Fruit fly (Drosophila melanogaster) whole organism, embryonic: ENCODE data around the gene Kr-h1.
A peak's percentile ranks its signal among the peaks of the same experiment; 100 is the strongest.

Experiments used
- Antp ChIP-seq: fragments of 200-800 bp; sonication (Bioruptor generic); optimal IDR thresholded peaks from 3 replicates; lab custom pipeline; 2016; ENCODE audit warnings: missing biosample characterization, missing genetic modification characterization
- B-H2 ChIP-seq: fragments of 200-800 bp; sonication (Bioruptor generic); optimal IDR thresholded peaks from 2 replicates; lab custom pipeline; 2018; ENCODE audit warnings: missing biosample characterization, mild to moderate bottlenecking, missing genetic modification characterization
- CG10274 ChIP-seq: fragments of 200-800 bp; sonication (Bioruptor generic); optimal IDR thresholded peaks from 3 replicates; lab custom pipeline; 2017; ENCODE audit warnings: missing biosample characterization, mild to moderate bottlenecking, missing genetic modification characterization
- CG10321 ChIP-seq: fragments of 200-800 bp; sonication (Bioruptor generic); IDR thresholded peaks from 2 replicates; pipeline ENCODE4 v1.3.6; 2022; ENCODE audit warnings: missing biosample characterization, missing genetic modification characterization
- CG11456 ChIP-seq: fragments of 200-800 bp; sonication (Bioruptor generic); IDR thresholded peaks from 3 replicates; pipeline ENCODE4 v1.3.6; 2022; ENCODE audit warnings: missing biosample characterization, missing genetic modification characterization
- CG11695 ChIP-seq: fragments of 200-800 bp; sonication (Bioruptor generic); IDR thresholded peaks from 3 replicates; pipeline ENCODE4 v1.3.6; 2022; ENCODE audit warnings: missing biosample characterization, missing genetic modification characterization
- CG13296 ChIP-seq: fragments of 200-800 bp; sonication (Bioruptor generic); optimal IDR thresholded peaks from 3 replicates; lab custom pipeline; 2018; ENCODE audit warnings: missing biosample characterization, mild to moderate bottlenecking, missing genetic modification characterization
- CG13775 ChIP-seq: fragments of 200-800 bp; sonication (Bioruptor generic); optimal IDR thresholded peaks from 3 replicates; lab custom pipeline; 2017; ENCODE audit warnings: missing biosample characterization, mild to moderate bottlenecking, missing genetic modification characterization
- CG14441 ChIP-seq: fragments of 200-800 bp; sonication (Bioruptor generic); IDR thresholded peaks from 2 replicates; pipeline ENCODE4 v1.3.6; 2022; ENCODE audit warnings: missing biosample characterization, missing genetic modification characterization
- CG1602 ChIP-seq: fragments of 200-800 bp; sonication (Bioruptor generic); optimal IDR thresholded peaks from 3 replicates; lab custom pipeline; 2016; ENCODE audit warnings: missing biosample characterization, missing genetic modification characterization
- CG17829 ChIP-seq: fragments of 200-800 bp; optimal IDR thresholded peaks from 2 replicates; lab custom pipeline; 2019; ENCODE audit warnings: missing biosample characterization, mild to moderate bottlenecking, missing genetic modification characterization, moderate library complexity
- CG17912 ChIP-seq: fragments of 200-800 bp; sonication (Bioruptor generic); optimal IDR thresholded peaks from 2 replicates; lab custom pipeline; 2018; ENCODE audit warnings: missing biosample characterization, mild to moderate bottlenecking, missing genetic modification characterization
- CG18764 ChIP-seq: fragments of 200-800 bp; sonication (Bioruptor generic); optimal IDR thresholded peaks from 3 replicates; lab custom pipeline; 2016; ENCODE audit warnings: missing biosample characterization, missing genetic modification characterization
- CG33213 ChIP-seq: fragments of 200-800 bp; sonication (Bioruptor generic); optimal IDR thresholded peaks from 3 replicates; lab custom pipeline; 2016; ENCODE audit warnings: missing biosample characterization, missing genetic modification characterization
- CG4282 ChIP-seq: fragments of 200-800 bp; sonication (Bioruptor generic); optimal IDR thresholded peaks from 2 replicates; lab custom pipeline; 2016; ENCODE audit warnings: missing biosample characterization, missing genetic modification characterization
- CG6254 ChIP-seq: fragments of 200-800 bp; sonication (Bioruptor generic); optimal IDR thresholded peaks from 3 replicates; lab custom pipeline; 2017; ENCODE audit warnings: mild to moderate bottlenecking, missing biosample characterization, missing genetic modification reagents, missing genetic modification characterization
- CG7745 ChIP-seq: fragments of 200-800 bp; sonication (Bioruptor generic); optimal IDR thresholded peaks from 2 replicates; lab custom pipeline; 2018; ENCODE audit warnings: missing biosample characterization, mild to moderate bottlenecking, missing genetic modification characterization, moderate library complexity
- CG7786 ChIP-seq: fragments of 200-800 bp; sonication (Bioruptor generic); optimal IDR thresholded peaks from 2 replicates; lab custom pipeline; 2016; ENCODE audit warnings: missing biosample characterization, missing genetic modification characterization
- CG7963 ChIP-seq: fragments of 200-800 bp; sonication (Bioruptor generic); IDR thresholded peaks from 3 replicates; pipeline ENCODE4 v1.3.6; 2022; ENCODE audit warnings: missing biosample characterization, missing genetic modification characterization; ENCODE audit not compliant: partially characterized antibody
- CG8089 ChIP-seq: fragments of 200-800 bp; sonication (Bioruptor generic); optimal IDR thresholded peaks from 3 replicates; lab custom pipeline; 2016; ENCODE audit warnings: missing biosample characterization, missing genetic modification characterization
- CG8478 ChIP-seq: fragments of >200 bp; optimal IDR thresholded peaks from 2 replicates; lab custom pipeline; 2018
- CG9727 ChIP-seq: fragments of 200-800 bp; sonication (Bioruptor generic); optimal IDR thresholded peaks from 3 replicates; lab custom pipeline; 2017; ENCODE audit warnings: missing biosample characterization, mild to moderate bottlenecking, missing genetic modification characterization
- Dad ChIP-seq: fragments of 200-800 bp; sonication (Bioruptor generic); optimal IDR thresholded peaks from 3 replicates; lab custom pipeline; 2016; ENCODE audit warnings: missing biosample characterization, missing genetic modification characterization
- Dref ChIP-seq: fragments of 200-800 bp; sonication (Bioruptor generic); IDR thresholded peaks from 2 replicates; pipeline ENCODE4 v1.3.6; 2022; ENCODE audit warnings: missing biosample characterization, missing genetic modification characterization
- Kr ChIP-seq: fragments of 200-800 bp; sonication (Bioruptor generic); optimal IDR thresholded peaks from 2 replicates; lab custom pipeline; 2017; ENCODE audit warnings: missing biosample characterization, mild to moderate bottlenecking, missing genetic modification characterization
- Nf-YA ChIP-seq: fragments of 200-800 bp; sonication (Bioruptor generic); IDR thresholded peaks from 2 replicates; pipeline ENCODE4 v1.3.6; 2022; ENCODE audit warnings: missing biosample characterization, missing genetic modification characterization
- Poxn ChIP-seq: fragments of 200-800 bp; sonication (Bioruptor generic); IDR thresholded peaks from 2 replicates; pipeline ENCODE4 v1.3.6; 2022; ENCODE audit warnings: missing biosample characterization, missing genetic modification characterization
- Sin3A ChIP-seq: fragments of >200 bp; optimal IDR thresholded peaks from 2 replicates; lab custom pipeline; 2018
- TFAM ChIP-seq: fragments of 200-800 bp; sonication (Bioruptor generic); optimal IDR thresholded peaks from 2 replicates; lab custom pipeline; 2017; ENCODE audit warnings: missing biosample characterization, missing genetic modification characterization, inconsistent platforms
- bcd ChIP-seq: fragments of 200-800 bp; sonication (Bioruptor generic); optimal IDR thresholded peaks from 2 replicates; lab custom pipeline; 2017; ENCODE audit warnings: missing biosample characterization, mild to moderate bottlenecking, missing genetic modification characterization
- ci ChIP-seq: fragments of 200-800 bp; sonication (Bioruptor generic); IDR thresholded peaks from 3 replicates; pipeline ENCODE4 v1.3.6; 2022; ENCODE audit warnings: missing biosample characterization, missing genetic modification characterization
- esg ChIP-seq: fragments of 200-800 bp; sonication (Bioruptor generic); conservative IDR thresholded peaks from 2 replicates; pipeline ENCODE4 v1.3.6; 2022; ENCODE audit warnings: missing biosample characterization, missing genetic modification characterization
- ewg ChIP-seq: fragments of 200-800 bp; sonication (Bioruptor generic); optimal IDR thresholded peaks from 3 replicates; lab custom pipeline; 2017; ENCODE audit warnings: mild to moderate bottlenecking, missing biosample characterization, missing genetic modification reagents, missing genetic modification characterization
- fd96Cb ChIP-seq: fragments of 200-800 bp; sonication (Bioruptor generic); optimal IDR thresholded peaks from 2 replicates; lab custom pipeline; 2018; ENCODE audit warnings: missing biosample characterization, mild to moderate bottlenecking, missing genetic modification characterization, moderate library complexity
- gro ChIP-seq: fragments of 200-800 bp; sonication (Bioruptor generic); optimal IDR thresholded peaks from 2 replicates; lab custom pipeline; 2016; ENCODE audit warnings: missing biosample characterization, missing genetic modification characterization
- gsb ChIP-seq: fragments of 200-800 bp; sonication (Bioruptor generic); IDR thresholded peaks from 2 replicates; pipeline ENCODE4 v1.3.6; 2022; ENCODE audit warnings: missing biosample characterization, missing genetic modification characterization
- insv ChIP-seq, 2 experiments: fragments of 200-800 bp; sonication (Bioruptor generic); optimal IDR thresholded peaks; 3 replicates each; lab custom pipeline; 2016 to 2018; ENCODE audit warnings: missing biosample characterization in 2 of 2, missing genetic modification characterization in 2 of 2
- mirr ChIP-seq: fragments of 200-800 bp; sonication (Bioruptor generic); optimal IDR thresholded peaks from 3 replicates; lab custom pipeline; 2018; ENCODE audit warnings: missing biosample characterization, mild to moderate bottlenecking, missing genetic modification characterization
- nau ChIP-seq: fragments of 200-800 bp; sonication (Bioruptor generic); optimal IDR thresholded peaks from 3 replicates; lab custom pipeline; 2017; ENCODE audit warnings: missing biosample characterization, mild to moderate bottlenecking, missing genetic modification characterization, missing genetic modification reagents
- nerfin-1 ChIP-seq: fragments of 200-800 bp; sonication (Bioruptor generic); optimal IDR thresholded peaks from 3 replicates; lab custom pipeline; 2019; ENCODE audit warnings: missing biosample characterization, mild to moderate bottlenecking, missing genetic modification characterization, moderate library complexity
- nmo ChIP-seq: fragments of 200-800 bp; sonication (Bioruptor generic); optimal IDR thresholded peaks from 2 replicates; lab custom pipeline; 2018; ENCODE audit warnings: missing biosample characterization, mild to moderate bottlenecking, missing genetic modification characterization, moderate library complexity
- onecut ChIP-seq: fragments of 200-800 bp; sonication (Bioruptor generic); IDR thresholded peaks from 2 replicates; pipeline ENCODE4 v1.3.6; 2022; ENCODE audit warnings: missing biosample characterization, missing genetic modification characterization
- pan ChIP-seq, 4 experiments: fragments of >200 bp in 3 of 4; fragments of 200-800 bp in 1 of 4; sonication (Bioruptor generic) in 1 of 4; optimal IDR thresholded peaks in 3 of 4; IDR thresholded peaks in 1 of 4; 2 replicates each; pipeline versions ENCODE4 v1.3.6 to Lab custom; 2017 to 2022; ENCODE audit warnings: missing biosample characterization in 2 of 4, missing genetic modification characterization in 2 of 4, mixed read lengths in 1 of 4
- psq ChIP-seq: fragments of 200-800 bp; sonication (Bioruptor generic); optimal IDR thresholded peaks from 2 replicates; lab custom pipeline; 2017; ENCODE audit warnings: missing biosample characterization, missing genetic modification characterization
- sc ChIP-seq, 3 experiments: fragments of >200 bp in 2 of 3; fragments of 200-800 bp in 1 of 3; sonication (Bioruptor generic) in 1 of 3; optimal IDR thresholded peaks; 2 replicates in 2 of 3; 3 replicates in 1 of 3; lab custom pipeline; 2017; ENCODE audit warnings: mild to moderate bottlenecking in 1 of 3, missing biosample characterization in 1 of 3, missing genetic modification characterization in 1 of 3, missing genetic modification reagents in 1 of 3
- sim ChIP-seq: fragments of 200-800 bp; sonication (Bioruptor generic); IDR thresholded peaks from 2 replicates; pipeline ENCODE4 v1.3.6; 2022; ENCODE audit warnings: missing biosample characterization, missing genetic modification characterization
- trh ChIP-seq: fragments of 200-800 bp; sonication (Bioruptor generic); optimal IDR thresholded peaks from 2 replicates; lab custom pipeline; 2016; ENCODE audit warnings: missing biosample characterization, missing genetic modification characterization
- tup ChIP-seq: fragments of 200-800 bp; sonication (Bioruptor generic); optimal IDR thresholded peaks from 2 replicates; lab custom pipeline; 2016; ENCODE audit warnings: missing biosample characterization, mild to moderate bottlenecking, missing genetic modification characterization, moderate library complexity
- unc-4 ChIP-seq: fragments of 200-800 bp; sonication (Bioruptor generic); IDR thresholded peaks from 2 replicates; pipeline ENCODE4 v1.3.6; 2022; ENCODE audit warnings: missing biosample characterization, missing genetic modification characterization; ENCODE audit not compliant: partially characterized antibody
- usp ChIP-seq: fragments of >200 bp; optimal IDR thresholded peaks from 2 replicates; lab custom pipeline; 2017; ENCODE audit warnings: missing biosample characterization, missing genetic modification characterization
- wek ChIP-seq: fragments of 200-800 bp; sonication (Bioruptor generic); optimal IDR thresholded peaks from 3 replicates; lab custom pipeline; 2018; ENCODE audit warnings: missing biosample characterization, mild to moderate bottlenecking, missing genetic modification characterization, moderate library complexity

Kr-h1 gene

dm6 chr2L:6037830-6038229, 44.6 kb upstream of the Kr-h1 start, which contains the start of the genes CG9117 and CG31643 (continued):
- TF ChIP-seq Poxn (GFP tag; lab: Robert Waterston, UW) (no peak), CG11695 (peak; percentile 43; the same call in 1 of the 3 replicates), Dref (GFP tag; lab: Robert Waterston, UW) (no peak), usp (GFP tag; lab: Kevin White, UChicago) (no peak), CG33213 (GFP tag; lab: Kevin White, UChicago) (peak; percentile 47), ci (0 out of 3 replicates have a peak, but pooled peaks have one; percentile 31), ewg (GFP tag; lab: Kevin White, UChicago) (peak; percentile 28), Dad (GFP tag; lab: Kevin White, UChicago) (no peak), B-H2 (GFP tag; lab: Kevin White, UChicago) (no peak), sc (optimal IDR thresholded peaks at IDR 0.05; lab: Kevin White, UChicago) (no peak), sc (GFP tag; optimal IDR thresholded peaks at IDR 0.05; lab: Kevin White, UChicago) (no peak), tup (no peak), CG13775 (GFP tag; lab: Kevin White, UChicago) (peak; percentile 56), pan (optimal IDR thresholded peaks at IDR 0.05; lab: Kevin White, UChicago) (no peak), pan (GFP tag; optimal IDR thresholded peaks at IDR 0.05 in 1 of 2, IDR thresholded peaks at IDR 0.05 in 1 of 2) (no peak), esg (GFP tag; lab: Robert Waterston, UW) (0 out of 2 replicates have a peak, but pooled peaks have one; percentile 7), nmo (peak; percentile 69), gro (GFP tag; lab: Kevin White, UChicago) (peak; percentile 64), bcd (GFP tag; lab: Kevin White, UChicago) (peak; percentile 46), trh (GFP tag; lab: Kevin White, UChicago) (peak; percentile 17), TFAM (GFP tag; lab: Kevin White, UChicago) (no peak), Nf-YA (GFP tag; lab: Robert Waterston, UW) (no peak), psq (GFP tag; lab: Kevin White, UChicago) (no peak), CG8478 (no peak), CG17912 (peak; percentile 12), CG8089 (GFP tag; lab: Kevin White, UChicago) (no peak), fd96Cb (peak; percentile 9), CG10321 (GFP tag; lab: Robert Waterston, UW) (no peak), insv (GFP tag; optimal IDR thresholded peaks at IDR 0.05; lab: Kevin White, UChicago) (no peak), CG7786 (peak; percentile 55), wek (GFP tag; lab: Kevin White, UChicago) (no peak), Antp (GFP tag; lab: Kevin White, UChicago) (peak; percentile 46), mirr (GFP tag; lab: Kevin White, UChicago) (peak; percentile 48), Kr (GFP tag; lab: Kevin White, UChicago) (no peak), CG7745 (tag; lab: Kevin White, UChicago) (no peak), unc-4 (GFP tag; lab: Robert Waterston, UW) (peak; percentile 36; the same call in 1 of the 2 replicates), CG1602 (GFP tag; lab: Kevin White, UChicago) (peak; percentile 10), gsb (no peak), CG7963 (GFP tag; lab: Robert Waterston, UW) (no peak), CG18764 (GFP tag; lab: Kevin White, UChicago) (peak; percentile 41), nerfin-1 (tag; lab: Kevin White, UChicago) (peak; percentile 61), onecut (GFP tag; lab: Robert Waterston, UW) (no peak), nau (GFP tag; lab: Kevin White, UChicago) (no peak), sim (no peak), CG4282 (no peak), CG11456 (GFP tag; lab: Robert Waterston, UW) (no peak), CG10274 (GFP tag; lab: Kevin White, UChicago) (no peak), CG6254 (GFP tag; lab: Kevin White, UChicago) (no peak), CG17829 (tag; lab: Kevin White, UChicago) (peak; percentile 20), CG9727 (GFP tag; lab: Kevin White, UChicago) (peak; percentile 51), CG14441 (GFP tag; lab: Robert Waterston, UW) (peak; percentile 29; the same call in 1 of the 2 replicates), Sin3A (lab: Kevin White, UChicago) (peak; percentile 18), CG13296 (GFP tag; lab: Kevin White, UChicago) (no peak)
